Fruit fly (Drosophila melanogaster) whole organism, embryonic: ENCODE measurements around the gene ca.

Experiments
- Awh ChIP-seq: fragments of 200-800 bp; sonication (Bioruptor generic); IDR thresholded peaks from 2 replicates; pipeline ENCODE4, ENCODE4 v1.3.6; 2022; ENCODE audit warnings: missing biosample characterization, missing genetic modification characterization
- Bgb ChIP-seq: fragments of 200-800 bp; sonication (Bioruptor generic); IDR thresholded peaks from 2 replicates; pipeline ENCODE4 v1.3.6; 2022; ENCODE audit warnings: missing biosample characterization, missing genetic modification characterization; ENCODE audit not compliant: partially characterized antibody
- CG1024 ChIP-seq: fragments of 200-800 bp; sonication (Bioruptor generic); IDR thresholded peaks from 2 replicates; pipeline ENCODE4 v1.3.6; 2022; ENCODE audit warnings: missing biosample characterization, missing genetic modification characterization
- CG10543 ChIP-seq: fragments of 200-800 bp; sonication (Bioruptor generic); optimal IDR thresholded peaks from 3 replicates; lab custom pipeline; 2017; ENCODE audit warnings: missing biosample characterization, mild to moderate bottlenecking, missing genetic modification characterization, moderate library complexity
- CG11695 ChIP-seq: fragments of 200-800 bp; sonication (Bioruptor generic); IDR thresholded peaks from 3 replicates; pipeline ENCODE4 v1.3.6; 2022; ENCODE audit warnings: missing biosample characterization, missing genetic modification characterization
- CG12236 ChIP-seq: fragments of 200-800 bp; sonication (Bioruptor generic); optimal IDR thresholded peaks from 2 replicates; lab custom pipeline; 2016; ENCODE audit warnings: missing biosample characterization, missing genetic modification characterization
- CG14667 ChIP-seq: fragments of 200-800 bp; sonication (Bioruptor generic); IDR thresholded peaks from 2 replicates; pipeline ENCODE4 v1.3.6; 2022; ENCODE audit warnings: missing biosample characterization, missing genetic modification characterization
- CG1529 ChIP-seq: fragments of 200-800 bp; sonication (Bioruptor generic); optimal IDR thresholded peaks from 3 replicates; lab custom pipeline; 2018; ENCODE audit warnings: missing biosample characterization, missing genetic modification characterization
- CG15696 ChIP-seq: fragments of 200-800 bp; sonication (Bioruptor generic); optimal IDR thresholded peaks from 2 replicates; lab custom pipeline; 2019; ENCODE audit warnings: missing biosample characterization, mild to moderate bottlenecking, missing genetic modification characterization, moderate library complexity
- CG17802 ChIP-seq: fragments of 200-800 bp; sonication (Bioruptor generic); optimal IDR thresholded peaks from 2 replicates; lab custom pipeline; 2018; ENCODE audit warnings: missing biosample characterization, mild to moderate bottlenecking, missing genetic modification characterization, moderate library complexity
- CG18011 ChIP-seq: fragments of 200-800 bp; sonication (Bioruptor generic); optimal IDR thresholded peaks from 2 replicates; lab custom pipeline; 2017; ENCODE audit warnings: missing biosample characterization, missing genetic modification characterization, mild to moderate bottlenecking, moderate library complexity, missing genotype
- CG18476 ChIP-seq: fragments of 200-800 bp; sonication (Bioruptor generic); optimal IDR thresholded peaks from 2 replicates; lab custom pipeline; 2016; ENCODE audit warnings: missing biosample characterization, mild to moderate bottlenecking, missing genetic modification characterization
- CG18619 ChIP-seq: fragments of 200-800 bp; sonication (Bioruptor generic); optimal IDR thresholded peaks from 3 replicates; lab custom pipeline; 2017; ENCODE audit warnings: missing biosample characterization, mild to moderate bottlenecking, missing genetic modification characterization
- CG3065 ChIP-seq: fragments of 200-800 bp; sonication (Bioruptor generic); optimal IDR thresholded peaks from 2 replicates; lab custom pipeline; 2016; ENCODE audit warnings: missing biosample characterization, missing genetic modification characterization
- CG4617 ChIP-seq: fragments of 200-800 bp; sonication (Bioruptor generic); optimal IDR thresholded peaks from 3 replicates; lab custom pipeline; 2016; ENCODE audit warnings: missing biosample characterization, missing genetic modification characterization, borderline replicate concordance
- CG7357 ChIP-seq: fragments of 200-800 bp; sonication (Bioruptor generic); IDR thresholded peaks from 3 replicates; pipeline ENCODE4 v1.3.6; 2022; ENCODE audit warnings: missing biosample characterization, missing genetic modification characterization
- CG8765 ChIP-seq: fragments of 200-800 bp; sonication (Bioruptor generic); IDR thresholded peaks from 2 replicates; pipeline ENCODE4 v1.3.6; 2022; ENCODE audit warnings: missing biosample characterization, missing genetic modification characterization
- CG9215 ChIP-seq: fragments of 200-800 bp; sonication (Bioruptor generic); IDR thresholded peaks from 2 replicates; pipeline ENCODE4 v1.3.6; 2022; ENCODE audit warnings: missing biosample characterization, missing genetic modification characterization
- CG9727 ChIP-seq: fragments of 200-800 bp; sonication (Bioruptor generic); optimal IDR thresholded peaks from 3 replicates; lab custom pipeline; 2017; ENCODE audit warnings: missing biosample characterization, mild to moderate bottlenecking, missing genetic modification characterization
- CG9932 ChIP-seq: fragments of 200-800 bp; sonication (Bioruptor generic); IDR thresholded peaks from 2 replicates; pipeline ENCODE4 v1.3.6; 2022; ENCODE audit warnings: missing biosample characterization, missing genetic modification characterization
- Camta ChIP-seq: fragments of 200-800 bp; sonication (Bioruptor generic); optimal IDR thresholded peaks from 2 replicates; lab custom pipeline; 2016; ENCODE audit warnings: missing biosample characterization, missing genetic modification characterization
- Chrac-16 ChIP-seq: fragments of 200-800 bp; sonication (Bioruptor generic); optimal IDR thresholded peaks from 3 replicates; lab custom pipeline; 2016; ENCODE audit warnings: missing biosample characterization, missing genetic modification characterization
- Dbx ChIP-seq: fragments of 200-800 bp; sonication (Bioruptor generic); IDR thresholded peaks from 3 replicates; pipeline ENCODE4 v1.3.6; 2022; ENCODE audit warnings: missing biosample characterization, missing genetic modification characterization
- Drgx ChIP-seq: fragments of 200-800 bp; sonication (Bioruptor generic); IDR thresholded peaks from 2 replicates; pipeline ENCODE4 v1.3.6; 2022; ENCODE audit warnings: missing biosample characterization, missing genetic modification characterization
- E2f2 ChIP-seq: fragments of 200-800 bp; sonication (Bioruptor generic); IDR thresholded peaks from 2 replicates; pipeline ENCODE4 v1.3.6; 2022; ENCODE audit warnings: missing biosample characterization, missing genetic modification characterization
- ERR ChIP-seq: fragments of 200-800 bp; sonication (Bioruptor generic); optimal IDR thresholded peaks from 2 replicates; lab custom pipeline; 2016; ENCODE audit warnings: missing biosample characterization, missing genetic modification characterization
- GATAe ChIP-seq: fragments of 200-800 bp; sonication (Bioruptor generic); conservative IDR thresholded peaks from 2 replicates; pipeline ENCODE4 v1.3.6; 2022; ENCODE audit warnings: missing biosample characterization, missing genetic modification characterization
- Hey ChIP-seq: fragments of 200-800 bp; sonication (Bioruptor generic); optimal IDR thresholded peaks from 3 replicates; lab custom pipeline; 2018; ENCODE audit warnings: missing biosample characterization, mild to moderate bottlenecking, missing genetic modification characterization
- MTF-1 ChIP-seq: fragments of 200-800 bp; sonication (Bioruptor generic); optimal IDR thresholded peaks from 2 replicates; lab custom pipeline; 2018; ENCODE audit warnings: missing biosample characterization, mild to moderate bottlenecking, missing genetic modification characterization, borderline replicate concordance
- NFAT ChIP-seq: fragments of 200-800 bp; sonication (Bioruptor generic); IDR thresholded peaks from 2 replicates; pipeline ENCODE4 v1.3.6; 2022; ENCODE audit warnings: missing biosample characterization, missing genetic modification characterization
- Nf-YA ChIP-seq: fragments of 200-800 bp; sonication (Bioruptor generic); IDR thresholded peaks from 2 replicates; pipeline ENCODE4 v1.3.6; 2022; ENCODE audit warnings: missing biosample characterization, missing genetic modification characterization
- Sin3A ChIP-seq: fragments of >200 bp; optimal IDR thresholded peaks from 2 replicates; lab custom pipeline; 2018
- Sox102F ChIP-seq: fragments of 200-800 bp; sonication (Bioruptor generic); optimal IDR thresholded peaks from 2 replicates; lab custom pipeline; 2018; ENCODE audit warnings: missing biosample characterization, mild to moderate bottlenecking, missing genetic modification characterization, moderate library complexity
- Xrp1 ChIP-seq: fragments of 200-800 bp; sonication (Bioruptor generic); IDR thresholded peaks from 2 replicates; pipeline ENCODE4 v1.3.6; 2022; ENCODE audit warnings: missing biosample characterization, missing genetic modification characterization
- abd-A ChIP-seq: fragments of 200-800 bp; sonication (Bioruptor generic); optimal IDR thresholded peaks from 3 replicates; lab custom pipeline; 2019; ENCODE audit warnings: missing biosample characterization, mild to moderate bottlenecking, missing genetic modification characterization, moderate library complexity
- ato ChIP-seq: fragments of 200-800 bp; sonication (Bioruptor generic); IDR thresholded peaks from 2 replicates; pipeline ENCODE4 v1.3.6; 2022; ENCODE audit warnings: missing biosample characterization, missing genetic modification characterization; ENCODE audit not compliant: partially characterized antibody
- bcd ChIP-seq: fragments of 200-800 bp; sonication (Bioruptor generic); optimal IDR thresholded peaks from 2 replicates; lab custom pipeline; 2017; ENCODE audit warnings: missing biosample characterization, mild to moderate bottlenecking, missing genetic modification characterization
- bowl ChIP-seq: fragments of 200-800 bp; sonication (Bioruptor generic); IDR thresholded peaks from 2 replicates; pipeline ENCODE4 v1.3.6; 2022; ENCODE audit warnings: missing biosample characterization, missing genetic modification characterization
- crol ChIP-seq: fragments of 200-800 bp; sonication (Bioruptor generic); IDR thresholded peaks from 2 replicates; pipeline ENCODE4 v1.3.6; 2022; ENCODE audit warnings: missing biosample characterization, missing genetic modification characterization
- dati ChIP-seq: fragments of 200-800 bp; sonication (Bioruptor generic); IDR thresholded peaks from 2 replicates; pipeline ENCODE4 v1.3.6; 2022; ENCODE audit warnings: missing biosample characterization, missing genetic modification characterization
- her ChIP-seq: fragments of 200-800 bp; sonication (Bioruptor generic); optimal IDR thresholded peaks from 2 replicates; lab custom pipeline; 2016; ENCODE audit warnings: missing biosample characterization, missing genetic modification characterization
- lbe ChIP-seq: fragments of 200-800 bp; sonication (Bioruptor generic); optimal IDR thresholded peaks from 2 replicates; lab custom pipeline; 2016; ENCODE audit warnings: missing biosample characterization, mild to moderate bottlenecking, missing genetic modification characterization
- otp ChIP-seq: fragments of 200-800 bp; sonication (Bioruptor generic); IDR thresholded peaks from 3 replicates; pipeline ENCODE4, ENCODE4 v1.3.6; 2022; ENCODE audit warnings: missing biosample characterization, missing genetic modification characterization
- pan ChIP-seq, 4 experiments: fragments of >200 bp in 3 of 4; fragments of 200-800 bp in 1 of 4; sonication (Bioruptor generic) in 1 of 4; optimal IDR thresholded peaks in 3 of 4; IDR thresholded peaks in 1 of 4; 2 replicates each; pipeline versions ENCODE4 v1.3.6 to Lab custom; 2017 to 2022; ENCODE audit warnings: missing biosample characterization in 2 of 4, missing genetic modification characterization in 2 of 4, mixed read lengths in 1 of 4
- prd ChIP-seq, 3 experiments: fragments of >200 bp in 2 of 3; fragments of 200-800 bp in 1 of 3; sonication (Bioruptor generic) in 1 of 3; optimal IDR thresholded peaks in 2 of 3; IDR thresholded peaks in 1 of 3; 2 replicates in 2 of 3; 3 replicates in 1 of 3; pipeline versions ENCODE4 v1.3.6 to Lab custom; 2017 to 2022; ENCODE audit warnings: missing biosample characterization in 1 of 3, missing genetic modification characterization in 1 of 3
- rib ChIP-seq: fragments of 200-800 bp; sonication (Bioruptor generic); IDR thresholded peaks from 2 replicates; pipeline ENCODE4 v1.3.6; 2022; ENCODE audit warnings: missing biosample characterization, missing genetic modification characterization
- sob ChIP-seq: fragments of 200-800 bp; sonication (Bioruptor generic); IDR thresholded peaks from 2 replicates; pipeline ENCODE4 v1.3.6; 2022; ENCODE audit warnings: missing biosample characterization, missing genetic modification characterization
- stwl ChIP-seq: fragments of 200-800 bp; sonication (Bioruptor generic); optimal IDR thresholded peaks from 3 replicates; lab custom pipeline; 2018; ENCODE audit warnings: missing biosample characterization, mild to moderate bottlenecking, missing genetic modification characterization, moderate library complexity
- sug ChIP-seq: fragments of 200-800 bp; optimal IDR thresholded peaks from 2 replicates; lab custom pipeline; 2019; ENCODE audit warnings: missing biosample characterization, mild to moderate bottlenecking, missing genetic modification characterization, moderate library complexity
- unpg ChIP-seq: fragments of 200-800 bp; sonication (Bioruptor generic); optimal IDR thresholded peaks from 3 replicates; lab custom pipeline; 2018; ENCODE audit warnings: missing biosample characterization, mild to moderate bottlenecking, missing genetic modification characterization, moderate library complexity
- zfh1 ChIP-seq: fragments of 200-800 bp; sonication (Bioruptor generic); IDR thresholded peaks from 3 replicates; pipeline ENCODE4 v1.3.6; 2022; ENCODE audit warnings: missing biosample characterization, missing genetic modification characterization

ca gene

dm6 chr3R:29782367-29782766, 24.2 kb upstream of the ca start (continued):
- no peak for TF ChIP-seq CG18011 (GFP tag; lab: Kevin White, UChicago)
- TF ChIP-seq her (GFP tag; lab: Kevin White, UChicago) = peak; percentile 24
- no peak for TF ChIP-seq CG9932 (GFP tag; lab: Robert Waterston, UW)
- no peak for TF ChIP-seq Awh (GFP tag; lab: Robert Waterston, UW)
- TF ChIP-seq CG3065 (GFP tag; lab: Kevin White, UChicago) = no peak
- TF ChIP-seq bcd (GFP tag; lab: Kevin White, UChicago) = no peak
- no peak for TF ChIP-seq Chrac-16
- no peak for TF ChIP-seq CG4617 (GFP tag; lab: Kevin White, UChicago)
- TF ChIP-seq CG11695 = no peak
- peak; percentile 15 for TF ChIP-seq CG9727
- TF ChIP-seq rib (GFP tag; lab: Robert Waterston, UW) = peak; percentile 91
- TF ChIP-seq Bgb = peak; percentile 71
- no peak for TF ChIP-seq CG9215 (GFP tag; lab: Robert Waterston, UW)
- TF ChIP-seq NFAT (GFP tag; lab: Robert Waterston, UW) = peak; percentile 61
- TF ChIP-seq GATAe (GFP tag; lab: Robert Waterston, UW) = no peak
- TF ChIP-seq CG7357 (GFP tag; lab: Robert Waterston, UW) = no peak
- TF ChIP-seq CG1529 = no peak
- TF ChIP-seq CG14667 (GFP tag; lab: Robert Waterston, UW) = no peak
- no peak for TF ChIP-seq E2f2 (GFP tag; lab: Robert Waterston, UW)
- TF ChIP-seq Hey = no peak
- no peak; the same call in 2 of the 3 replicates for TF ChIP-seq otp (GFP tag; lab: Robert Waterston, UW)
- no peak for TF ChIP-seq Xrp1 (GFP tag; lab: Robert Waterston, UW)
- TF ChIP-seq Drgx (GFP tag; lab: Robert Waterston, UW) = no peak
- peak; percentile 56; the same call in 1 of the 2 replicates for TF ChIP-seq ato (GFP tag; lab: Robert Waterston, UW)
- peak; percentile 37 for TF ChIP-seq MTF-1 (GFP tag; lab: Kevin White, UChicago)
- TF ChIP-seq abd-A (tag; lab: Kevin White, UChicago) = peak; percentile 69
- TF ChIP-seq pan (optimal IDR thresholded peaks at IDR 0.05; lab: Kevin White, UChicago) = no peak
- peak in 1 of 2 experiments; percentile 26 for TF ChIP-seq pan (GFP tag; optimal IDR thresholded peaks at IDR 0.05 in 1 of 2, IDR thresholded peaks at IDR 0.05 in 1 of 2)
- TF ChIP-seq lbe = peak; percentile 40
- no peak for TF ChIP-seq bowl (GFP tag; lab: Robert Waterston, UW)
- TF ChIP-seq sug (tag; lab: Kevin White, UChicago) = no peak
- TF ChIP-seq CG15696 (tag; lab: Kevin White, UChicago) = no peak
- TF ChIP-seq sob = peak; percentile 46; the same call in 1 of the 2 replicates
- no peak for TF ChIP-seq CG12236
- TF ChIP-seq CG8765 (GFP tag; lab: Robert Waterston, UW) = no peak
- no peak for TF ChIP-seq unpg (GFP tag; lab: Kevin White, UChicago)
- no peak for TF ChIP-seq dati (GFP tag; lab: Robert Waterston, UW)
- TF ChIP-seq CG18476 (GFP tag; lab: Kevin White, UChicago) = no peak
- no peak for TF ChIP-seq Camta (GFP tag; lab: Kevin White, UChicago)
- peak; percentile 22 for TF ChIP-seq CG10543
- TF ChIP-seq Nf-YA (GFP tag; lab: Robert Waterston, UW) = 0 out of 2 replicates have a peak, but pooled peaks have one; percentile 14
- TF ChIP-seq prd (optimal IDR thresholded peaks at IDR 0.05; lab: Kevin White, UChicago) = no peak
- TF ChIP-seq prd (GFP tag; IDR thresholded peaks at IDR 0.05; lab: Robert Waterston, UW) = no peak
- TF ChIP-seq Sin3A (lab: Kevin White, UChicago) = no peak
- no peak for TF ChIP-seq stwl (tag; lab: Kevin White, UChicago)
- no peak for TF ChIP-seq CG18619
- no peak for TF ChIP-seq crol (GFP tag; lab: Robert Waterston, UW)
- TF ChIP-seq CG17802 = no peak
- TF ChIP-seq Dbx (GFP tag; lab: Robert Waterston, UW) = no peak
- TF ChIP-seq CG1024 (GFP tag; lab: Robert Waterston, UW) = no peak
- TF ChIP-seq Sox102F (GFP tag; lab: Kevin White, UChicago) = no peak
- peak; percentile 16 for TF ChIP-seq ERR (GFP tag; lab: Kevin White, UChicago)
- no peak for TF ChIP-seq zfh1 (GFP tag; lab: Robert Waterston, UW)
